Worm (Caenorhabditis elegans): ENCODE data around the gene T05A8.7.

DNA sequence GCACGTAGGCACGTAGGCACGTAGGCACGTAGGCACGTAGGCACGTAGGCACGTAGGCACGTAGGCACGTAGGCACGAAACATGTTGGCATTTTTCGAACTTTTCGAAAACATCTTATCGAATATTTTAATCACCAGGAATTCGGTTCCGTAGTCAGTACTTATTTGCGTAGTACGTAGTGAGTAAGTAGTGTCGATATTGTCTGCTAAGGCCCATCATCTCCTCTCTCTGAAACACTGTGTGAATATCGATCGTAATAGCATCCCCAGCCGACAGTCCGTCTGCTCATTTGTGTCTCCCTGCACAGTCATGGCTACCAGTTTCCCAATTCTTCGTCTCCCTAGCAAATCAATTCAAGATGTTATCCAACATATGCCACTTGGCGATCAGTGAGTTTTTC, 20.0 kb upstream of the T05A8.7 start, which contains the start of gene fbxb-106:
- TF ChIP-seq elt-2 (tag; optimal IDR thresholded peaks at IDR 0.05) (no peak), pqm-1 (tag; optimal IDR thresholded peaks at IDR 0.05) (no peak), mep-1 (tag; optimal IDR thresholded peaks at IDR 0.05) (no peak), ceh-82 (tag; optimal IDR thresholded peaks at IDR 0.05) (no peak), ama-1 (optimal IDR thresholded peaks at IDR 0.05) (no peak), nhr-11 (tag; optimal IDR thresholded peaks at IDR 0.05) (no peak), C16A3.4 (tag; optimal IDR thresholded peaks at IDR 0.05) (no peak), nhr-85 (tag) (no peak), pag-3 (tag; optimal IDR thresholded peaks at IDR 0.05; ENCODE audit: borderline replicate concordance, insufficient read depth) (no peak)

Measured in whole organism, L1 larva.